Fruit fly (Drosophila melanogaster): ENCODE data around the gene FER.

Gene FER

dm6 chr3R:9424061-9424665, 29.8 kb upstream of the FER start (continued):
- TF ChIP-seq CG11085 (GFP tag; IDR thresholded peaks at IDR 0.05) (no peak), Hr78 (GFP tag; optimal IDR thresholded peaks at IDR 0.05) (peak in 1 of 2 experiments; percentile 25), CG30403 (GFP tag; optimal IDR thresholded peaks at IDR 0.05) (no peak), Ssrp (tag; optimal IDR thresholded peaks at IDR 0.05) (no peak), MBD-R2 (GFP tag; IDR thresholded peaks at IDR 0.05) (no peak), vvl (GFP tag; IDR thresholded peaks at IDR 0.05) (peak; percentile 81), CG12219 (GFP tag; optimal IDR thresholded peaks at IDR 0.05) (no peak), ftz-f1 (GFP tag; optimal IDR thresholded peaks at IDR 0.05) (no peak), bbx (GFP tag; IDR thresholded peaks at IDR 0.05; ENCODE audit: partially characterized antibody) (no peak), HLH3B (GFP tag; IDR thresholded peaks at IDR 0.05) (no peak), HLH54F (GFP tag; optimal IDR thresholded peaks at IDR 0.05) (no peak), CG4360 (GFP tag; IDR thresholded peaks at IDR 0.05) (peak; percentile 32; the same call in 1 of the 2 replicates), cg (GFP tag; optimal IDR thresholded peaks at IDR 0.05) (peak; percentile 49), maf-S (GFP tag; optimal IDR thresholded peaks at IDR 0.05) (no peak), h (optimal IDR thresholded peaks at IDR 0.05) (no peak), CG2129 (GFP tag; IDR thresholded peaks at IDR 0.05; ENCODE audit: partially characterized antibody) (no peak), CG6175 (GFP tag; IDR thresholded peaks at IDR 0.05) (0 out of 3 replicates have a peak, but pooled peaks have one; percentile 49), prd (optimal IDR thresholded peaks at IDR 0.05) (no peak), prd (GFP tag; IDR thresholded peaks at IDR 0.05) (no peak), CG12659 (GFP tag; optimal IDR thresholded peaks at IDR 0.05) (no peak), CG4730 (GFP tag; IDR thresholded peaks at IDR 0.05) (0 out of 2 replicates have a peak, but pooled peaks have one; percentile 30), bcd (GFP tag; optimal IDR thresholded peaks at IDR 0.05) (no peak), CG15601 (tag; optimal IDR thresholded peaks at IDR 0.05) (no peak), ci (GFP tag; IDR thresholded peaks at IDR 0.05) (peak; percentile 13; the same call in 1 of the 3 replicates), Med (GFP tag) (peak; percentile 64), Dfd (GFP tag; optimal IDR thresholded peaks at IDR 0.05) (no peak), CG3065 (GFP tag; optimal IDR thresholded peaks at IDR 0.05) (no peak), chinmo (GFP tag; IDR thresholded peaks at IDR 0.05; ENCODE audit: partially characterized antibody) (0 out of 4 replicates have a peak, but pooled peaks have one; percentile 46), sna (GFP tag; IDR thresholded peaks at IDR 0.05; ENCODE audit: partially characterized antibody) (no peak), CG7839 (tag; optimal IDR thresholded peaks at IDR 0.05) (no peak)

dm6 chr3R:9422338-9422737, 28.0 kb upstream of the FER start:
- TF ChIP-seq chinmo (GFP tag; IDR thresholded peaks at IDR 0.05; ENCODE audit: partially characterized antibody) (no peak), Pdp1 (GFP tag; optimal IDR thresholded peaks at IDR 0.05) (peak in 1 of 2 experiments; percentile 64)

dm6 chr3R:9420439-9421234, 26.3 kb upstream of the FER start:
- TF ChIP-seq ttk (GFP tag; IDR thresholded peaks at IDR 0.05) (0 out of 2 replicates have a peak, but pooled peaks have one; percentile 20), tio (GFP tag; optimal IDR thresholded peaks at IDR 0.05) (no peak), jigr1 (GFP tag; IDR thresholded peaks at IDR 0.05) (0 out of 3 replicates have a peak, but pooled peaks have one; percentile 31), Nf-YA (GFP tag; IDR thresholded peaks at IDR 0.05) (no peak), Hr51 (GFP tag; optimal IDR thresholded peaks at IDR 0.05) (peak in 1 of 2 experiments; percentile 38), Doc3 (GFP tag; IDR thresholded peaks at IDR 0.05; ENCODE audit: partially characterized antibody) (0 out of 3 replicates have a peak, but pooled peaks have one; percentile 12), H15 (GFP tag; IDR thresholded peaks at IDR 0.05) (0 out of 3 replicates have a peak, but pooled peaks have one; percentile 5), Rx (GFP tag; IDR thresholded peaks at IDR 0.05) (no peak), Ssrp (tag; optimal IDR thresholded peaks at IDR 0.05) (peak; percentile 16), CG2875 (GFP tag; optimal IDR thresholded peaks at IDR 0.05) (peak; percentile 14), Atf-2 (GFP tag; optimal IDR thresholded peaks at IDR 0.05) (no peak), pho (GFP tag; optimal IDR thresholded peaks at IDR 0.05) (no peak), CG8290 (GFP tag; optimal IDR thresholded peaks at IDR 0.05) (no peak), CG8290 (tag; optimal IDR thresholded peaks at IDR 0.05) (no peak), kni (GFP tag; optimal IDR thresholded peaks at IDR 0.05) (no peak), CG18476 (GFP tag; optimal IDR thresholded peaks at IDR 0.05) (no peak), Dbx (GFP tag; IDR thresholded peaks at IDR 0.05) (0 out of 3 replicates have a peak, but pooled peaks have one; percentile 5)

All from whole organism, embryonic.